Worm (Caenorhabditis elegans): ENCODE results near the gene myo-2.

Gene myo-2

DNA sequence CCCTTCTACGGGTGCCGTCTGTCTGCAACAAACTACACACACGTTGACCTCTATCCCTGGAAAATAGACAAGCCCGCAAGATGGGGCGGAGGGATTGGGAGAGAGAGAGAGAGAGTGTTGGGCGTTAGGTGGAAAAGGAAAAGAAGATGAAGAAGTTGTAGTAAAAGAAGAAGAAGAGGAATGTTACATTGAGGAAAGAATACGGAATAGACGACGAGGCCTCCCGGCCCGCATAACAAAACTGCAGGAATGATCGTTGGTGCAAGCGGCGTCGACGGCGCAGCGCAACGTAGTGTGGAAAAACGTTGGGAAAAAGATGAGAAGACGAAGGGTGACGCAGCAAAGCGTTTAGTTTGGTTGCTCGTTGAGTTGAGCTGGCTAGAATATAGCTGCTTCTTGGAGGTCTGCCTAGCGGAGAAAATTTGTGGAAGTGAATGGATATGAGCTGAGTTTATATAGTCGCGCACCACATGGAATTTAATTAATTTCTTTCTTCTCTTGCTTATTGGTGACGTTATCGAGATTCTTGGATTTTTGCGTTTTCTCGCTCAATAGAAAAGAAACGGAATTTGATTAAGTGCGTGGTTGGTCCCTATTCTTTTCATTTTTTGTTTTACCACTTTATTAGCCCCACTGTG is 42.4 kb downstream of the myo-2 start (continued):
- peak; percentile 48 for TF ChIP-seq egl-13 (tag; optimal IDR thresholded peaks at IDR 0.05)
- TF ChIP-seq nhr-47 (tag; optimal IDR thresholded peaks at IDR 0.05): peak; percentile 75
- peak; percentile 90 for TF ChIP-seq nhr-71 (tag; optimal IDR thresholded peaks at IDR 0.05)
- TF ChIP-seq lin-35 (GFP tag; optimal IDR thresholded peaks at IDR 0.05): peak; percentile 9 to 23
- TF ChIP-seq dsc-1 (tag; optimal IDR thresholded peaks at IDR 0.05): peak; percentile 87
- no peak for TF ChIP-seq fkh-4 (tag; optimal IDR thresholded peaks at IDR 0.05; ENCODE audit: borderline replicate concordance)
- TF ChIP-seq fos-1 (tag; optimal IDR thresholded peaks at IDR 0.05): peak; percentile 60
- TF ChIP-seq C16A3.4 (tag; optimal IDR thresholded peaks at IDR 0.05): peak; percentile 51
- TF ChIP-seq nhr-77 (tag; optimal IDR thresholded peaks at IDR 0.05): no peak
- TF ChIP-seq lir-3 (tag; optimal IDR thresholded peaks at IDR 0.05; ENCODE audit: poor library complexity): peak; percentile 60
- peak; percentile 48 for TF ChIP-seq mep-1 (tag; optimal IDR thresholded peaks at IDR 0.05)
- TF ChIP-seq egl-27 (tag; optimal IDR thresholded peaks at IDR 0.05): no peak
- peak; percentile 80 for TF ChIP-seq fkh-8 (tag; optimal IDR thresholded peaks at IDR 0.05)
- TF ChIP-seq zag-1 (tag; optimal IDR thresholded peaks at IDR 0.05): peak; percentile 43
- peak; percentile 71 for TF ChIP-seq unc-130 (tag; optimal IDR thresholded peaks at IDR 0.05)
- peak; percentile 78 for TF ChIP-seq ztf-4 (tag; optimal IDR thresholded peaks at IDR 0.05)
- TF ChIP-seq nhr-20 (tag; optimal IDR thresholded peaks at IDR 0.05): peak; percentile 89
- TF ChIP-seq F16B12.6 (tag; optimal IDR thresholded peaks at IDR 0.05): no peak
- TF ChIP-seq mef-2 (tag; optimal IDR thresholded peaks at IDR 0.05): peak; percentile 14
- peak; percentile 39 for TF ChIP-seq nhr-90 (tag; optimal IDR thresholded peaks at IDR 0.05; ENCODE audit: poor library complexity)
- peak; percentile 57 for TF ChIP-seq blmp-1 (tag; optimal IDR thresholded peaks at IDR 0.05)
- TF ChIP-seq snu-23 (GFP tag; optimal IDR thresholded peaks at IDR 0.05): peak; percentile 88
- peak; percentile 12 to 27 for TF ChIP-seq efl-1 (optimal IDR thresholded peaks at IDR 0.05)
- TF ChIP-seq efl-1 (GFP tag; optimal IDR thresholded peaks at IDR 0.05 in 1 of 2): peak in 1 of 2 experiments; percentile 58
- TF ChIP-seq alr-1 (tag; optimal IDR thresholded peaks at IDR 0.05; ENCODE audit: borderline replicate concordance): no peak
- TF ChIP-seq nhr-11 (tag; optimal IDR thresholded peaks at IDR 0.05): no peak
- TF ChIP-seq nhr-84 (tag; optimal IDR thresholded peaks at IDR 0.05): no peak
- TF ChIP-seq ama-1 (optimal IDR thresholded peaks at IDR 0.05): no peak
- peak in 1 of 2 experiments; percentile 11 for TF ChIP-seq mdl-1 (tag; optimal IDR thresholded peaks at IDR 0.05)
- TF ChIP-seq rnt-1 (tag; optimal IDR thresholded peaks at IDR 0.05): peak; percentile 72
- peak; percentile 74 for TF ChIP-seq swsn-7 (tag; optimal IDR thresholded peaks at IDR 0.05)
- TF ChIP-seq lin-14 (GFP tag; optimal IDR thresholded peaks at IDR 0.05): peak; percentile 92

DNA sequence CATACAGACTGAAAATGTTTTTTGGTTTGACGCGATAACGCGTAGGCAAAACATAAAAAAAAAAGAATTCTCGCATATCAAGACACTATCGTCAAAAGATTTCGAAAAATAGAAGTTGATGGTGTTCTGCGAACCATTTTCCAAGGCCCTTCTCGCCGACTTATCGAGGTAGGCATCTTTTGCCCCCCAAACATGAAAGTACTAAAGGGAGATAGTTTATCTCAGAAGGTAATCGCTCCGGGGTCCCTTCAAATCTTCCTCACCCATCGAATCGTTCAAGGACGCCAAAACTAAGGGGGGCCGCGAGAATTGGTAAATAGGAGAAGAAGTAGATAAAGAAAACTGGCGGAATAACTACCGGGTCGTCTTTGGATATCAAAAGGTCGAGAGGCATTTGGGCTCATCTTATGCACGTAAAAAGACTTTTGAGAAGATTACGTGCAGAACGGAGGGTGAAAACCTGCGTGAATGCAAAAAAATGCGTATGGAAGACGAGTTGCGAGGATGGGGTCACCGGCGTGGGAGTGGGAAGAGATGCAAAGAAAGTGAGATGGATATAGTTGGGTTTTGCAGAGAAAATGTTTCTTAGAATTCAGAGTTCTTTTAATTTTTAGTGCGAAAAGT is 43.6 kb downstream of the myo-2 start:
- TF ChIP-seq efl-3 (GFP tag; optimal IDR thresholded peaks at IDR 0.05) (peak; percentile 45), rnt-1 (tag; optimal IDR thresholded peaks at IDR 0.05) (peak; percentile 25), C34B4.2 (tag; optimal IDR thresholded peaks at IDR 0.05) (no peak), fkh-8 (tag; optimal IDR thresholded peaks at IDR 0.05) (peak; percentile 20), nhr-20 (tag; optimal IDR thresholded peaks at IDR 0.05) (peak; percentile 50), nhr-90 (tag; optimal IDR thresholded peaks at IDR 0.05; ENCODE audit: poor library complexity) (peak; percentile 47), nhr-237 (tag; optimal IDR thresholded peaks at IDR 0.05) (no peak), nhr-85 (tag) (peak; percentile 97), ces-1 (GFP tag; optimal IDR thresholded peaks at IDR 0.05) (no peak), lin-14 (GFP tag; optimal IDR thresholded peaks at IDR 0.05) (peak; percentile 74), ceh-90 (tag; optimal IDR thresholded peaks at IDR 0.05) (no peak), egl-13 (tag; optimal IDR thresholded peaks at IDR 0.05) (peak; percentile 45), unc-86 (tag; optimal IDR thresholded peaks at IDR 0.05) (no peak), snu-23 (GFP tag; optimal IDR thresholded peaks at IDR 0.05) (peak; percentile 11), nhr-71 (tag; optimal IDR thresholded peaks at IDR 0.05) (peak; percentile 11), nhr-19 (GFP tag; conservative IDR thresholded peaks at IDR 0.05) (peak; percentile 17; the same call in 1 of the 2 replicates), tbx-2 (tag; optimal IDR thresholded peaks at IDR 0.05) (no peak)

All from whole organism, L1 larva.